Worm (Caenorhabditis elegans): ENCODE data around the gene Y24D9A.6.

The Y24D9A.6 gene

ce11 chrIV:4406054-4406539 lies 5.9 kb upstream of the Y24D9A.6 start (continued):
- no peak for TF ChIP-seq madf-6 (GFP tag; IDR thresholded peaks at IDR 0.05)
- TF ChIP-seq snpc-4 (GFP tag; optimal IDR thresholded peaks at IDR 0.05) = no peak
- TF ChIP-seq snpc-4 (tag; optimal IDR thresholded peaks at IDR 0.05) = peak in 2 of 4 experiments; percentile 3 to 55
- TF ChIP-seq hmg-1.2 (GFP tag; IDR thresholded peaks at IDR 0.05) = peak; percentile 41; the same call in 1 of the 2 replicates
- TF ChIP-seq Y95B8A.8 (GFP tag; IDR thresholded peaks at IDR 0.05) = no peak
- TF ChIP-seq snpc-3.4 (tag; optimal IDR thresholded peaks at IDR 0.05) = no peak
- no peak for TF ChIP-seq hlh-12 (tag; optimal IDR thresholded peaks at IDR 0.05)
- TF ChIP-seq aptf-3 (GFP tag; IDR thresholded peaks at IDR 0.05) = no peak
- peak in 1 of 3 experiments; percentile 37 for TF ChIP-seq lin-35 (GFP tag; optimal IDR thresholded peaks at IDR 0.05)
- peak in 1 of 2 experiments; percentile 20 for TF ChIP-seq let-607 (tag; optimal IDR thresholded peaks at IDR 0.05)
- no peak for TF ChIP-seq ceh-79 (tag; optimal IDR thresholded peaks at IDR 0.05)
- TF ChIP-seq C06A6.2 (GFP tag; conservative IDR thresholded peaks at IDR 0.05) = no peak
- no peak for TF ChIP-seq attf-6 (GFP tag; IDR thresholded peaks at IDR 0.05)
- peak; percentile 36; the same call in 1 of the 2 replicates for TF ChIP-seq rcor-1 (GFP tag; IDR thresholded peaks at IDR 0.05)
- TF ChIP-seq bed-2 (GFP tag; IDR thresholded peaks at IDR 0.05) = no peak
- TF ChIP-seq lin-40 (tag; optimal IDR thresholded peaks at IDR 0.05) = peak; percentile 53
- TF ChIP-seq lir-1 (GFP tag; conservative IDR thresholded peaks at IDR 0.05) = no peak
- TF ChIP-seq dox-1 (GFP tag; IDR thresholded peaks at IDR 0.05) = peak; percentile 57; the same call in 1 of the 2 replicates
- no peak for TF ChIP-seq athp-1 (tag; optimal IDR thresholded peaks at IDR 0.05)
- 0 out of 2 replicates have a peak, but pooled peaks have one; percentile 41 for TF ChIP-seq pbrm-1 (GFP tag; IDR thresholded peaks at IDR 0.05)
- TF ChIP-seq K12H6.12 (tag; optimal IDR thresholded peaks at IDR 0.05) = peak; percentile 62
- no peak for TF ChIP-seq Y79H2A.3 (GFP tag; conservative IDR thresholded peaks at IDR 0.05)
- TF ChIP-seq hmg-20 (GFP tag; IDR thresholded peaks at IDR 0.05) = no peak
- TF ChIP-seq mcd-1 (GFP tag; IDR thresholded peaks at IDR 0.05) = peak; percentile 87
- TF ChIP-seq xnd-1 (tag; optimal IDR thresholded peaks at IDR 0.05) = no peak

ce11 chrIV:4405126-4405525 lies 4.9 kb upstream of the Y24D9A.6 start, which contains the start of gene Y24D9A.7:
Gene Y24D9A.7, minus strand, starts transcription at chrIV:4405171.
- TF ChIP-seq lin-54 (GFP tag; optimal IDR thresholded peaks at IDR 0.05) (peak; percentile 2), nhr-80 (tag; optimal IDR thresholded peaks at IDR 0.05) (peak; percentile 49), madf-6 (GFP tag; IDR thresholded peaks at IDR 0.05) (no peak), zim-3 (tag; optimal IDR thresholded peaks at IDR 0.05) (peak; percentile 6)

ce11 chrIV:4403870-4404269 lies 3.7 kb upstream of the Y24D9A.6 start:
- 0 out of 2 replicates have a peak, but pooled peaks have one; percentile 24 for TF ChIP-seq mcd-1 (GFP tag; IDR thresholded peaks at IDR 0.05)
- no peak for TF ChIP-seq ekl-4 (GFP tag; IDR thresholded peaks at IDR 0.05)
- 0 out of 2 replicates have a peak, but pooled peaks have one; percentile 10 for TF ChIP-seq zfh-2 (GFP tag; conservative IDR thresholded peaks at IDR 0.05)
- no peak for TF ChIP-seq Y67H2A.10 (GFP tag; conservative IDR thresholded peaks at IDR 0.05)
- no peak for TF ChIP-seq ztf-18 (tag; optimal IDR thresholded peaks at IDR 0.05)

- TF ChIP-seq ceh-58 (GFP tag; IDR thresholded peaks at IDR 0.05) = no peak
- no peak for TF ChIP-seq madf-8 (GFP tag; conservative IDR thresholded peaks at IDR 0.05)
- no peak for TF ChIP-seq hmg-1.2 (GFP tag; IDR thresholded peaks at IDR 0.05)
- peak; percentile 1 for TF ChIP-seq somi-1 (GFP tag; optimal IDR thresholded peaks at IDR 0.05)
- no peak for TF ChIP-seq mel-28 (tag; optimal IDR thresholded peaks at IDR 0.05; ENCODE audit: borderline replicate concordance)
- no peak for TF ChIP-seq snpc-1.1 (tag; optimal IDR thresholded peaks at IDR 0.05; ENCODE audit: insufficient read depth)
- no peak for TF ChIP-seq dpff-1 (tag; optimal IDR thresholded peaks at IDR 0.05)
- TF ChIP-seq lin-54 (GFP tag; optimal IDR thresholded peaks at IDR 0.05) = no peak
- TF ChIP-seq fkh-3 (tag; optimal IDR thresholded peaks at IDR 0.05) = no peak
- no peak for TF ChIP-seq B0019.2 (GFP tag; conservative IDR thresholded peaks at IDR 0.05)
- TF ChIP-seq ama-1 (optimal IDR thresholded peaks at IDR 0.05) = no peak
- no peak for TF ChIP-seq ama-1 (GFP tag; optimal IDR thresholded peaks at IDR 0.05)
- TF ChIP-seq ztf-26 (tag; optimal IDR thresholded peaks at IDR 0.05) = peak; percentile 17
- TF ChIP-seq K11D2.4 (GFP tag; IDR thresholded peaks at IDR 0.05) = no peak
- no peak for TF ChIP-seq F39B2.1 (GFP tag; IDR thresholded peaks at IDR 0.05)
- no peak for TF ChIP-seq ceh-91 (GFP tag; IDR thresholded peaks at IDR 0.05)
Measured at ce11 chrIV:4402413-4402812, 2.2 kb upstream of the Y24D9A.6 start.
